Worm (Caenorhabditis elegans): Measurements from ENCODE around the gene atad-3.

atad-3 gene

ce11 chrII:10300082-10300749 is 51.4 kb downstream of the atad-3 start, which contains the start of gene nep-26 (continued):
- TF ChIP-seq hlh-17 (GFP tag; optimal IDR thresholded peaks at IDR 0.05; ENCODE audit: borderline replicate concordance) (no peak), unc-30 (tag; optimal IDR thresholded peaks at IDR 0.05) (no peak)
